Worm (Caenorhabditis elegans) whole organism, L1 larva: Measurements from ENCODE around the gene F09B9.4.

ENCODE experiments used
- C16A3.4 ChIP-seq: fragments of 150-350 bp; optimal IDR thresholded peaks from 2 replicates; lab custom pipeline; 2014; ENCODE audit warnings: missing biosample characterization, missing genetic modification characterization
- C34B4.2 ChIP-seq: sonication (generic microtip); optimal IDR thresholded peaks from 2 replicates; lab custom pipeline; 2017; ENCODE audit warnings: mild to moderate bottlenecking, missing genetic modification characterization, missing compliant biosample characterization
- alr-1 ChIP-seq: fragments of 200-800 bp; sonication (Bioruptor generic); optimal IDR thresholded peaks from 2 replicates; lab custom pipeline; 2018; ENCODE audit warnings: borderline replicate concordance, mild to moderate bottlenecking, missing genetic modification characterization, missing compliant biosample characterization
- aly-2 ChIP-seq: fragments of 150-350 bp; optimal IDR thresholded peaks from 2 replicates; lab custom pipeline; 2014; ENCODE audit warnings: missing biosample characterization, missing genetic modification characterization
- ama-1 ChIP-seq: fragments of 150-350 bp; optimal IDR thresholded peaks from 2 replicates; lab custom pipeline; 2014
- blmp-1 ChIP-seq: fragments of 150-350 bp; optimal IDR thresholded peaks from 2 replicates; lab custom pipeline; 2014; ENCODE audit warnings: missing biosample characterization, missing genetic modification characterization
- ceh-82 ChIP-seq, 3 experiments: fragments of 150-350 bp in 1 of 3; sonication (generic microtip) in 2 of 3; optimal IDR thresholded peaks; 2 replicates each; lab custom pipeline; 2014 to 2017; ENCODE audit warnings: missing biosample characterization in 3 of 3, missing genetic modification characterization in 3 of 3
- ceh-88 ChIP-seq: fragments of 200-800 bp; sonication (Bioruptor generic); IDR thresholded peaks from 2 replicates; pipeline ENCODE4 v1.3.6; 2022; ENCODE audit warnings: missing genetic modification characterization, missing compliant biosample characterization
- ceh-90 ChIP-seq: sonication (generic microtip); optimal IDR thresholded peaks from 2 replicates; lab custom pipeline; 2016; ENCODE audit warnings: missing genetic modification characterization, missing compliant biosample characterization
- efl-1 ChIP-seq, 4 experiments: fragments of 150-350 bp; optimal IDR thresholded peaks in 3 of 4; peaks in 1 of 4; 1 replicate in 1 of 4; 2 replicates in 3 of 4; lab custom pipeline; 2014; ENCODE audit warnings: missing biosample characterization in 2 of 4, missing genetic modification characterization in 2 of 4, missing genetic modification reagents in 2 of 4
- efl-3 ChIP-seq: fragments of 200-800 bp; sonication (Bioruptor generic); optimal IDR thresholded peaks from 2 replicates; lab custom pipeline; 2018; ENCODE audit warnings: mild to moderate bottlenecking, missing genetic modification characterization, missing compliant biosample characterization
- elt-2 ChIP-seq: sonication (generic microtip); optimal IDR thresholded peaks from 2 replicates; lab custom pipeline; 2016; ENCODE audit warnings: missing genetic modification characterization, mild to moderate bottlenecking, inconsistent platforms, missing compliant biosample characterization, missing genetic modification reagents
- ets-5 ChIP-seq: fragments of 200-800 bp; sonication (Bioruptor generic); IDR thresholded peaks from 2 replicates; pipeline ENCODE4 v1.3.6; 2022; ENCODE audit warnings: missing genetic modification characterization, missing compliant biosample characterization
- fkh-4 ChIP-seq: sonication (generic microtip); optimal IDR thresholded peaks from 2 replicates; lab custom pipeline; 2016; ENCODE audit warnings: missing compliant biosample characterization, missing genetic modification characterization, borderline replicate concordance
- fkh-8 ChIP-seq: sonication (generic microtip); optimal IDR thresholded peaks from 2 replicates; lab custom pipeline; 2016; ENCODE audit warnings: mild to moderate bottlenecking, missing genetic modification characterization, missing compliant biosample characterization
- grh-1 ChIP-seq: fragments of 200-800 bp; sonication (Bioruptor generic); IDR thresholded peaks from 2 replicates; pipeline ENCODE4 v1.3.6; 2022; ENCODE audit warnings: missing genetic modification reagents, missing genetic modification characterization, missing compliant biosample characterization
- hlh-17 ChIP-seq: fragments of 200-800 bp; sonication (Bioruptor generic); optimal IDR thresholded peaks from 2 replicates; lab custom pipeline; 2018; ENCODE audit warnings: missing genetic modification characterization, mild to moderate bottlenecking, missing compliant biosample characterization, moderate library complexity, borderline replicate concordance
- hpl-2 ChIP-seq: fragments of 150-350 bp; optimal IDR thresholded peaks from 2 replicates; lab custom pipeline; 2014; ENCODE audit warnings: missing biosample characterization, missing genetic modification reagents, missing genetic modification characterization
- isw-1 ChIP-seq: fragments of 200-800 bp; sonication (Bioruptor generic); IDR thresholded peaks from 2 replicates; pipeline ENCODE4 v1.3.6; 2022; ENCODE audit warnings: missing genetic modification characterization, missing compliant biosample characterization
- lir-3 ChIP-seq: sonication (generic microtip); optimal IDR thresholded peaks from 2 replicates; lab custom pipeline; 2016; ENCODE audit warnings: mild to moderate bottlenecking, missing genetic modification characterization, moderate library complexity, missing compliant biosample characterization; ENCODE audit not compliant: poor library complexity
- mdl-1 ChIP-seq, 2 experiments: fragments of 150-350 bp; optimal IDR thresholded peaks; 2 replicates each; lab custom pipeline; 2014 to 2017; ENCODE audit warnings: missing biosample characterization in 2 of 2, missing genetic modification characterization in 2 of 2, inconsistent platforms in 1 of 2
- mep-1 ChIP-seq: fragments of 150-350 bp; optimal IDR thresholded peaks from 2 replicates; lab custom pipeline; 2014; ENCODE audit warnings: missing biosample characterization, missing genetic modification characterization
- nhr-20 ChIP-seq: sonication (generic microtip); optimal IDR thresholded peaks from 2 replicates; lab custom pipeline; 2016; ENCODE audit warnings: mild to moderate bottlenecking, missing genetic modification characterization, missing compliant biosample characterization
- nhr-237 ChIP-seq: fragments of 150-350 bp; optimal IDR thresholded peaks from 2 replicates; lab custom pipeline; 2014; ENCODE audit warnings: missing biosample characterization, missing genetic modification characterization
- nhr-47 ChIP-seq: sonication (generic microtip); optimal IDR thresholded peaks from 2 replicates; lab custom pipeline; 2016; ENCODE audit warnings: mild to moderate bottlenecking, missing genetic modification characterization, moderate library complexity, missing compliant biosample characterization
- nhr-71 ChIP-seq: sonication (generic microtip); optimal IDR thresholded peaks from 2 replicates; lab custom pipeline; 2016; ENCODE audit warnings: mild to moderate bottlenecking, missing genetic modification characterization, moderate library complexity, missing compliant biosample characterization
- nhr-76 ChIP-seq: sonication (generic microtip); optimal IDR thresholded peaks from 2 replicates; lab custom pipeline; 2017; ENCODE audit warnings: missing biosample characterization, missing genetic modification characterization
- nhr-90 ChIP-seq: sonication (generic microtip); optimal IDR thresholded peaks from 2 replicates; lab custom pipeline; 2016; ENCODE audit warnings: mild to moderate bottlenecking, missing genetic modification characterization, missing compliant biosample characterization; ENCODE audit not compliant: poor library complexity
- pax-3 ChIP-seq: fragments of 200-800 bp; sonication (Bioruptor generic); optimal IDR thresholded peaks from 2 replicates; lab custom pipeline; 2018; ENCODE audit warnings: mild to moderate bottlenecking, missing genetic modification characterization, moderate library complexity, missing compliant biosample characterization
- pqm-1 ChIP-seq: sonication (generic microtip); optimal IDR thresholded peaks from 3 replicates; lab custom pipeline; 2017; ENCODE audit warnings: missing biosample characterization, missing genetic modification characterization
- skn-1 ChIP-seq: fragments of 150-350 bp; optimal IDR thresholded peaks from 2 replicates; lab custom pipeline; 2014; ENCODE audit warnings: missing biosample characterization, missing genetic modification characterization
- snpc-4 ChIP-seq: fragments of 150-350 bp; optimal IDR thresholded peaks from 2 replicates; lab custom pipeline; 2014; ENCODE audit warnings: missing biosample characterization, missing genetic modification characterization
- snu-23 ChIP-seq: sonication (generic microtip); optimal IDR thresholded peaks from 2 replicates; lab custom pipeline; 2016; ENCODE audit warnings: missing genetic modification characterization, missing compliant biosample characterization
- sox-4 ChIP-seq: sonication (generic microtip); optimal IDR thresholded peaks from 2 replicates; lab custom pipeline; 2016; ENCODE audit warnings: missing genetic modification characterization, missing compliant biosample characterization
- sptf-1 ChIP-seq: fragments of 150-350 bp; optimal IDR thresholded peaks from 2 replicates; lab custom pipeline; 2014; ENCODE audit warnings: missing biosample characterization, missing genetic modification characterization
- swsn-7 ChIP-seq: sonication (generic microtip); optimal IDR thresholded peaks from 2 replicates; lab custom pipeline; 2016; ENCODE audit warnings: missing genetic modification characterization, missing compliant biosample characterization
- tlp-1 ChIP-seq: fragments of 150-350 bp; optimal IDR thresholded peaks from 2 replicates; lab custom pipeline; 2014; ENCODE audit warnings: missing biosample characterization, missing genetic modification characterization
- unc-86 ChIP-seq: sonication (generic microtip); optimal IDR thresholded peaks from 2 replicates; lab custom pipeline; 2016; ENCODE audit warnings: missing genetic modification characterization, missing compliant biosample characterization
- xbp-1 ChIP-seq: sonication (generic microtip); optimal IDR thresholded peaks from 2 replicates; lab custom pipeline; 2016; ENCODE audit warnings: missing genetic modification characterization, missing compliant biosample characterization
- zag-1 ChIP-seq: fragments of 150-350 bp; optimal IDR thresholded peaks from 2 replicates; lab custom pipeline; 2014; ENCODE audit warnings: missing biosample characterization, missing genetic modification characterization
- zip-4 ChIP-seq: fragments of 200-800 bp; sonication (Bioruptor generic); optimal IDR thresholded peaks from 2 replicates; lab custom pipeline; 2018; ENCODE audit warnings: mild to moderate bottlenecking, missing genetic modification characterization, moderate library complexity, missing compliant biosample characterization
- ztf-11 ChIP-seq, 2 experiments: sonication (generic microtip); optimal IDR thresholded peaks; 2 replicates each; lab custom pipeline; 2016 to 2017; ENCODE audit warnings: missing genetic modification characterization in 2 of 2, missing biosample characterization in 1 of 2, missing compliant biosample characterization in 1 of 2

The F09B9.4 gene

ce11 chrX:10138494-10138893, 21.9 kb upstream of the F09B9.4 start, which contains the start of gene moc-1:
Gene moc-1 (minus strand): TSS chrX:10138620.
- TF ChIP-seq blmp-1 (tag; lab: Kevin White, UChicago) (peak; percentile 52), zag-1 (tag; lab: Kevin White, UChicago) (no peak), ceh-90 (tag; lab: Kevin White, UChicago) (no peak), hlh-17 (GFP tag; lab: Kevin White, UChicago) (no peak), ets-5 (GFP tag; lab: Robert Waterston, UW) (no peak), nhr-76 (tag; lab: Kevin White, UChicago) (no peak), isw-1 (GFP tag; lab: Robert Waterston, UW) (no peak), snpc-4 (tag; lab: Kevin White, UChicago) (no peak), nhr-20 (no peak), skn-1 (peak; percentile 25), ceh-82 (tag; optimal IDR thresholded peaks at IDR 0.05; lab: Kevin White, UChicago) (no peak), C16A3.4 (tag; lab: Kevin White, UChicago) (no peak), ztf-11 (tag; optimal IDR thresholded peaks at IDR 0.05; lab: Kevin White, UChicago) (no peak), unc-86 (tag; lab: Kevin White, UChicago) (no peak), nhr-47 (no peak), efl-3 (GFP tag; lab: Kevin White, UChicago) (no peak), pqm-1 (tag; lab: Kevin White, UChicago) (no peak), aly-2 (tag; lab: Kevin White, UChicago) (no peak), nhr-90 (tag; lab: Kevin White, UChicago) (no peak), pax-3 (no peak), ceh-88 (GFP tag; lab: Robert Waterston, UW) (no peak), nhr-71 (tag; lab: Kevin White, UChicago) (peak; percentile 28), zip-4 (GFP tag; lab: Kevin White, UChicago) (no peak), nhr-237 (tag; lab: Kevin White, UChicago) (no peak), xbp-1 (tag; lab: Kevin White, UChicago) (no peak), swsn-7 (no peak), alr-1 (tag; lab: Kevin White, UChicago) (no peak), snu-23 (GFP tag; lab: Kevin White, UChicago) (no peak), ama-1 (lab: Kevin White, UChicago) (no peak), efl-1 (optimal IDR thresholded peaks at IDR 0.05; lab: Kevin White, UChicago) (no peak), efl-1 (GFP tag; optimal IDR thresholded peaks at IDR 0.05 in 1 of 2; lab: Kevin White, UChicago) (no peak), fkh-8 (peak; percentile 45), lir-3 (no peak), sox-4 (tag; lab: Kevin White, UChicago) (no peak)
- TF ChIP-seq, all 84 proteins: peak for 4

ce11 chrX:10141264-10141663, 19.2 kb upstream of the F09B9.4 start:
- no peak for TF ChIP-seq C34B4.2 (tag; lab: Kevin White, UChicago)
- TF ChIP-seq nhr-20: no peak
- TF ChIP-seq elt-2: no peak
- TF ChIP-seq snpc-4 (tag; lab: Kevin White, UChicago): no peak
- TF ChIP-seq ceh-82 (tag; optimal IDR thresholded peaks at IDR 0.05; lab: Kevin White, UChicago): no peak
- no peak for TF ChIP-seq tlp-1 (tag; lab: Kevin White, UChicago)
- TF ChIP-seq hpl-2 (GFP tag; lab: Kevin White, UChicago): no peak
- no peak for TF ChIP-seq mdl-1 (tag; optimal IDR thresholded peaks at IDR 0.05; lab: Kevin White, UChicago)
- no peak for TF ChIP-seq grh-1 (GFP tag; lab: Robert Waterston, UW)
- no peak for TF ChIP-seq nhr-47
- TF ChIP-seq xbp-1 (tag; lab: Kevin White, UChicago): no peak
- no peak for TF ChIP-seq zip-4 (GFP tag; lab: Kevin White, UChicago)
- TF ChIP-seq mep-1: no peak
- TF ChIP-seq sptf-1: no peak
- no peak for TF ChIP-seq fkh-4 (tag; lab: Kevin White, UChicago)
